Worm (Caenorhabditis elegans) whole organism, L3 larva: ENCODE data around the gene heri-1.

Experiments
- R02D3.7 ChIP-seq: fragments of 150-350 bp; optimal IDR thresholded peaks from 2 replicates; lab custom pipeline; 2014; ENCODE audit warnings: missing biosample characterization, missing genetic modification characterization
- ZK546.5 ChIP-seq: sonication (generic microtip); optimal IDR thresholded peaks from 2 replicates; lab custom pipeline; 2017; ENCODE audit warnings: missing biosample characterization, missing genetic modification characterization
- aly-2 ChIP-seq: fragments of 150-350 bp; optimal IDR thresholded peaks from 2 replicates; lab custom pipeline; 2014; ENCODE audit warnings: missing biosample characterization, missing genetic modification characterization
- ama-1 ChIP-seq: fragments of 150-350 bp; optimal IDR thresholded peaks from 2 replicates; lab custom pipeline; 2018
- ceh-16 ChIP-seq: sonication (generic microtip); optimal IDR thresholded peaks from 2 replicates; lab custom pipeline; 2017; ENCODE audit warnings: missing biosample characterization, missing genetic modification characterization
- ceh-28 ChIP-seq: fragments of 150-350 bp; optimal IDR thresholded peaks from 2 replicates; lab custom pipeline; 2014; ENCODE audit warnings: missing biosample characterization, missing genetic modification reagents, missing genetic modification characterization
- ceh-82 ChIP-seq: fragments of 150-350 bp; optimal IDR thresholded peaks from 2 replicates; lab custom pipeline; 2014; ENCODE audit warnings: missing biosample characterization, missing genetic modification characterization
- ceh-9 ChIP-seq: sonication (generic microtip); optimal IDR thresholded peaks from 2 replicates; lab custom pipeline; 2018; ENCODE audit warnings: missing biosample characterization, missing genetic modification characterization
- daf-12 ChIP-seq: fragments of 150-350 bp; optimal IDR thresholded peaks from 2 replicates; lab custom pipeline; 2014; ENCODE audit warnings: missing biosample characterization, missing genetic modification reagents, missing genetic modification characterization
- egl-27 ChIP-seq: sonication (generic microtip); optimal IDR thresholded peaks from 4 replicates; lab custom pipeline; 2017; ENCODE audit warnings: missing biosample characterization, missing genetic modification reagents, missing genetic modification characterization
- egl-5 ChIP-seq: fragments of 150-350 bp; optimal IDR thresholded peaks from 2 replicates; lab custom pipeline; 2017; ENCODE audit warnings: missing biosample characterization, missing genetic modification reagents, missing genetic modification characterization, inconsistent platforms
- elt-1 ChIP-seq: fragments of 150-350 bp; optimal IDR thresholded peaks from 2 replicates; lab custom pipeline; 2014; ENCODE audit warnings: missing biosample characterization, missing genetic modification characterization
- elt-2 ChIP-seq: sonication (generic microtip); optimal IDR thresholded peaks from 2 replicates; lab custom pipeline; 2016; ENCODE audit warnings: missing genetic modification reagents, mild to moderate bottlenecking, missing genetic modification characterization, missing compliant biosample characterization
- elt-3 ChIP-seq, 3 experiments: fragments of 150-350 bp in 1 of 3; sonication (generic microtip) in 2 of 3; optimal IDR thresholded peaks; 2 replicates in 2 of 3; 4 replicates in 1 of 3; lab custom pipeline; 2014 to 2017; ENCODE audit warnings: missing biosample characterization in 3 of 3, missing genetic modification characterization in 3 of 3
- eor-1 ChIP-seq, 2 experiments: fragments of 150-350 bp; optimal IDR thresholded peaks; 2 replicates each; lab custom pipeline; 2014 to 2018; ENCODE audit warnings: missing biosample characterization in 2 of 2, missing genetic modification characterization in 2 of 2
- fkh-10 ChIP-seq: sonication (generic microtip); optimal IDR thresholded peaks from 2 replicates; lab custom pipeline; 2017; ENCODE audit warnings: missing biosample characterization, missing genetic modification reagents, missing genetic modification characterization
- fkh-2 ChIP-seq: fragments of 150-350 bp; optimal IDR thresholded peaks from 2 replicates; lab custom pipeline; 2014; ENCODE audit warnings: missing biosample characterization, missing genetic modification reagents, missing genetic modification characterization
- fos-1 ChIP-seq: fragments of 150-350 bp; optimal IDR thresholded peaks from 2 replicates; lab custom pipeline; 2014; ENCODE audit warnings: missing biosample characterization, missing genetic modification characterization
- hmg-11 ChIP-seq: sonication (generic microtip); optimal IDR thresholded peaks from 2 replicates; lab custom pipeline; 2016; ENCODE audit warnings: missing genetic modification characterization, missing compliant biosample characterization
- jun-1 ChIP-seq: fragments of 150-350 bp; optimal IDR thresholded peaks from 2 replicates; lab custom pipeline; 2014; ENCODE audit warnings: missing biosample characterization, missing genetic modification reagents, missing genetic modification characterization
- lin-15B ChIP-seq: fragments of 150-350 bp; optimal IDR thresholded peaks from 2 replicates; lab custom pipeline; 2014; ENCODE audit warnings: missing biosample characterization, missing genetic modification characterization
- lin-39 ChIP-seq: fragments of 150-350 bp; optimal IDR thresholded peaks from 2 replicates; lab custom pipeline; 2018; ENCODE audit warnings: missing biosample characterization, missing genetic modification reagents, missing genetic modification characterization
- lsy-12 ChIP-seq: sonication (generic microtip); optimal IDR thresholded peaks from 2 replicates; lab custom pipeline; 2016; ENCODE audit warnings: mild to moderate bottlenecking, missing genetic modification characterization, missing compliant biosample characterization
- mdl-1 ChIP-seq: fragments of 150-350 bp; optimal IDR thresholded peaks from 2 replicates; lab custom pipeline; 2014; ENCODE audit warnings: missing biosample characterization, missing genetic modification characterization
- mml-1 ChIP-seq: fragments of 150-350 bp; sonication (generic microtip); optimal IDR thresholded peaks from 3 replicates; lab custom pipeline; 2014; ENCODE audit warnings: missing biosample characterization, missing genetic modification characterization
- nfya-1 ChIP-seq: sonication (generic microtip); optimal IDR thresholded peaks from 2 replicates; lab custom pipeline; 2017; ENCODE audit warnings: missing genetic modification characterization, mild to moderate bottlenecking, missing compliant biosample characterization, antibody characterized with exemption, moderate library complexity; ENCODE audit not compliant: insufficient read depth
- nhr-11 ChIP-seq: fragments of 150-350 bp; optimal IDR thresholded peaks from 2 replicates; lab custom pipeline; 2014; ENCODE audit warnings: missing biosample characterization, missing genetic modification characterization
- nhr-12 ChIP-seq: fragments of 150-350 bp; optimal IDR thresholded peaks from 2 replicates; lab custom pipeline; 2014; ENCODE audit warnings: missing biosample characterization, missing genetic modification characterization
- nhr-23 ChIP-seq: fragments of 150-350 bp; optimal IDR thresholded peaks from 2 replicates; lab custom pipeline; 2014; ENCODE audit warnings: missing biosample characterization, missing genetic modification reagents, missing genetic modification characterization
- nhr-237 ChIP-seq: fragments of 150-350 bp; optimal IDR thresholded peaks from 2 replicates; lab custom pipeline; 2014; ENCODE audit warnings: missing biosample characterization, missing genetic modification characterization
- nhr-25 ChIP-seq: sonication (generic microtip); optimal IDR thresholded peaks from 2 replicates; lab custom pipeline; 2017; ENCODE audit warnings: missing biosample characterization, missing genetic modification characterization
- nhr-28 ChIP-seq: fragments of 150-350 bp; optimal IDR thresholded peaks from 2 replicates; lab custom pipeline; 2014; ENCODE audit warnings: missing biosample characterization, missing genetic modification characterization
- nhr-43 ChIP-seq: sonication (generic microtip); optimal IDR thresholded peaks from 2 replicates; lab custom pipeline; 2016; ENCODE audit warnings: mild to moderate bottlenecking, missing genetic modification characterization, missing compliant biosample characterization; ENCODE audit not compliant: poor library complexity, severe bottlenecking
- nhr-67 ChIP-seq: fragments of 150-350 bp; optimal IDR thresholded peaks from 2 replicates; lab custom pipeline; 2014; ENCODE audit warnings: missing biosample characterization, missing genetic modification characterization
- nhr-76 ChIP-seq: fragments of 150-350 bp; sonication (generic microtip); optimal IDR thresholded peaks from 5 replicates; lab custom pipeline; 2014; ENCODE audit warnings: missing biosample characterization, missing genetic modification characterization
- nhr-77 ChIP-seq: fragments of 150-350 bp; optimal IDR thresholded peaks from 2 replicates; lab custom pipeline; 2014; ENCODE audit warnings: missing biosample characterization, missing genetic modification characterization
- pha-4 ChIP-seq: fragments of 150-350 bp; optimal IDR thresholded peaks from 2 replicates; lab custom pipeline; 2014; ENCODE audit warnings: missing biosample characterization, missing genetic modification reagents, missing genetic modification characterization
- pqm-1 ChIP-seq: fragments of 150-350 bp; optimal IDR thresholded peaks from 2 replicates; lab custom pipeline; 2017; ENCODE audit warnings: missing biosample characterization, missing genetic modification characterization, inconsistent platforms
- sea-2 ChIP-seq: fragments of 150-350 bp; sonication (generic microtip); optimal IDR thresholded peaks from 4 replicates; lab custom pipeline; 2014; ENCODE audit warnings: missing biosample characterization, missing genetic modification reagents, missing genetic modification characterization
- skn-1 ChIP-seq: fragments of 150-350 bp; optimal IDR thresholded peaks from 2 replicates; lab custom pipeline; 2014; ENCODE audit warnings: missing biosample characterization, missing genetic modification characterization
- snpc-4 ChIP-seq: fragments of 150-350 bp; optimal IDR thresholded peaks from 2 replicates; lab custom pipeline; 2014; ENCODE audit warnings: missing biosample characterization, missing genetic modification characterization
- tbx-2 ChIP-seq: sonication (generic microtip); optimal IDR thresholded peaks from 2 replicates; lab custom pipeline; 2016; ENCODE audit warnings: mild to moderate bottlenecking, missing genetic modification characterization, missing compliant biosample characterization
- unc-39 ChIP-seq: sonication (generic microtip); optimal IDR thresholded peaks from 4 replicates; lab custom pipeline; 2017; ENCODE audit warnings: missing biosample characterization, missing genetic modification characterization
- unc-62 ChIP-seq: fragments of 150-350 bp; sonication (generic microtip); optimal IDR thresholded peaks from 4 replicates; lab custom pipeline; 2014; ENCODE audit warnings: missing biosample characterization, missing genetic modification reagents, missing genetic modification characterization
- zag-1 ChIP-seq: fragments of 150-350 bp; optimal IDR thresholded peaks from 2 replicates; lab custom pipeline; 2014; ENCODE audit warnings: missing biosample characterization, missing genetic modification characterization
- ztf-11 ChIP-seq: fragments of 150-350 bp; optimal IDR thresholded peaks from 2 replicates; lab custom pipeline; 2014; ENCODE audit warnings: missing biosample characterization, missing genetic modification characterization
- ztf-4 ChIP-seq: fragments of 150-350 bp; optimal IDR thresholded peaks from 2 replicates; lab custom pipeline; 2014; ENCODE audit warnings: missing biosample characterization, missing genetic modification characterization

heri-1 gene

DNA sequence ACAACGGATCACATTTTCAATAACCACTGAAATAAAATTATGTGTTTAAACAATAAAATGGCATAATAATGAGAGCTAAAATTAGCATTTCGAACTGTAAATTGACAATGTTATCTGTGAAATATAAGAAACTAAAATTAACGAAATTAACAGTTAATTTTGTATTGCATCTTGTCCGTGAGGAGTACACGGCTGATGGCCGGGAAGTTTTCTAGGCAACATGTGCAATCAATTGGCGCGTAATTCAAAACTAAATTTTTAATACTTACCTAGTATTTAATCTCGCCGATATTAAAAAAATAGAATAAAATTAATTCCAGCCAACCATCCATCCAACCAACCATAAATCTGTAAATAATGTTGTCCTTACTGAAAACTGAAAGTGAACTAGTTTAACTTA lies 51.5 kb downstream of the heri-1 start:
- TF ChIP-seq mdl-1 (tag; lab: Kevin White, UChicago) (no peak), nhr-77 (tag; lab: Kevin White, UChicago) (no peak), ceh-28 (tag; lab: Kevin White, UChicago) (peak; percentile 26), lin-39 (tag; lab: Kevin White, UChicago) (no peak), nhr-67 (tag; lab: Kevin White, UChicago) (no peak), snpc-4 (tag; lab: Kevin White, UChicago) (peak; percentile 59), daf-12 (no peak), elt-1 (tag; lab: Kevin White, UChicago) (no peak), lsy-12 (tag; lab: Kevin White, UChicago) (peak; percentile 65), fkh-2 (tag; lab: Kevin White, UChicago) (no peak), mml-1 (tag; lab: Kevin White, UChicago) (no peak), nhr-25 (tag; lab: Kevin White, UChicago) (peak; percentile 80), nhr-23 (peak; percentile 88), fos-1 (no peak), ceh-16 (tag; lab: Kevin White, UChicago) (no peak), elt-3 (tag; optimal IDR thresholded peaks at IDR 0.05; lab: Kevin White, UChicago) (no peak), jun-1 (peak; percentile 49), zag-1 (tag; lab: Kevin White, UChicago) (no peak), hmg-11 (tag; lab: Kevin White, UChicago) (peak; percentile 65), ceh-82 (tag; lab: Kevin White, UChicago) (no peak), nhr-76 (no peak), skn-1 (no peak), nhr-12 (no peak), egl-27 (tag; lab: Kevin White, UChicago) (no peak), sea-2 (GFP tag; lab: Kevin White, UChicago) (no peak), ztf-11 (no peak), elt-2 (tag; lab: Kevin White, UChicago) (peak; percentile 28), tbx-2 (no peak), unc-39 (tag; lab: Kevin White, UChicago) (no peak), egl-5 (tag; lab: Kevin White, UChicago) (no peak), nhr-43 (tag; lab: Kevin White, UChicago) (peak; percentile 96), pqm-1 (tag; lab: Kevin White, UChicago) (no peak), R02D3.7 (peak; percentile 21), lin-15B (peak; percentile 67), fkh-10 (GFP tag; lab: Kevin White, UChicago) (no peak), eor-1 (tag; optimal IDR thresholded peaks at IDR 0.05; lab: Kevin White, UChicago) (no peak), ama-1 (lab: Kevin White, UChicago) (no peak), nhr-28 (tag; lab: Kevin White, UChicago) (no peak), nhr-237 (tag; lab: Kevin White, UChicago) (no peak), nfya-1 (tag; lab: Kevin White, UChicago) (peak; percentile 73), ZK546.5 (tag; lab: Kevin White, UChicago) (no peak), nhr-11 (no peak), ceh-9 (tag; lab: Kevin White, UChicago) (no peak), ztf-4 (tag; lab: Kevin White, UChicago) (no peak), aly-2 (tag; lab: Kevin White, UChicago) (no peak), unc-62 (GFP tag; lab: Kevin White, UChicago) (no peak), pha-4 (peak; percentile 84)
